Worm (Caenorhabditis elegans): ENCODE measurements around the gene C04E6.7.

Gene C04E6.7

ce11 chrV:5893015-5893414 lies at the start of gene C04E6.7:
Gene C04E6.7 (plus strand): TSS chrV:5893315.
- no peak for TF ChIP-seq egl-27 (tag; optimal IDR thresholded peaks at IDR 0.05)
- TF ChIP-seq mxl-2 (GFP tag; conservative IDR thresholded peaks at IDR 0.05): no peak
- TF ChIP-seq nhr-42 (GFP tag; IDR thresholded peaks at IDR 0.05): no peak
- no peak for TF ChIP-seq unc-62 (GFP tag; optimal IDR thresholded peaks at IDR 0.05 in 1 of 2)
- TF ChIP-seq unc-62 (tag; optimal IDR thresholded peaks at IDR 0.05): no peak
- TF ChIP-seq hlh-11 (tag; optimal IDR thresholded peaks at IDR 0.05): no peak
- no peak for TF ChIP-seq ztf-11 (tag; optimal IDR thresholded peaks at IDR 0.05)
- TF ChIP-seq dmd-6 (GFP tag; IDR thresholded peaks at IDR 0.05): no peak
- TF ChIP-seq nhr-76 (tag; optimal IDR thresholded peaks at IDR 0.05): no peak
- no peak for TF ChIP-seq lsy-2 (tag; optimal IDR thresholded peaks at IDR 0.05)
- no peak for TF ChIP-seq Y75B8A.6 (GFP tag; IDR thresholded peaks at IDR 0.05)
- TF ChIP-seq D1046.2 (GFP tag; IDR thresholded peaks at IDR 0.05): no peak
- no peak for TF ChIP-seq ztf-7 (tag; optimal IDR thresholded peaks at IDR 0.05)
- TF ChIP-seq nhr-48 (tag; optimal IDR thresholded peaks at IDR 0.05): no peak
- TF ChIP-seq T26A8.4 (GFP tag; IDR thresholded peaks at IDR 0.05): no peak
- TF ChIP-seq ceh-44 (GFP tag; IDR thresholded peaks at IDR 0.05): no peak

- peak in 1 of 2 experiments; percentile 5 for TF ChIP-seq hif-1 (tag; optimal IDR thresholded peaks at IDR 0.05)
- no peak for TF ChIP-seq lin-1 (GFP tag; IDR thresholded peaks at IDR 0.05)
- peak; percentile 97 for TF ChIP-seq hlh-30 (tag; optimal IDR thresholded peaks at IDR 0.05; ENCODE audit: insufficient read depth)
- TF ChIP-seq madf-9 (GFP tag; conservative IDR thresholded peaks at IDR 0.05): 0 out of 2 replicates have a peak, but pooled peaks have one; percentile 15
- TF ChIP-seq tra-1 (GFP tag; IDR thresholded peaks at IDR 0.05): 0 out of 2 replicates have a peak, but pooled peaks have one; percentile 7
- no peak for TF ChIP-seq tag-97 (GFP tag; IDR thresholded peaks at IDR 0.05)
- no peak for TF ChIP-seq nhr-10 (tag; optimal IDR thresholded peaks at IDR 0.05)
- peak; percentile 21; the same call in 1 of the 2 replicates for TF ChIP-seq vab-7 (GFP tag; IDR thresholded peaks at IDR 0.05)
- peak; percentile 4; the same call in 1 of the 2 replicates for TF ChIP-seq lin-38 (GFP tag; IDR thresholded peaks at IDR 0.05)
- TF ChIP-seq jun-1 (tag; optimal IDR thresholded peaks at IDR 0.05): no peak
- no peak for TF ChIP-seq F37D6.2 (tag; optimal IDR thresholded peaks at IDR 0.05)
- TF ChIP-seq ceh-62 (tag; optimal IDR thresholded peaks at IDR 0.05): no peak
- no peak for TF ChIP-seq ZK546.5 (tag; optimal IDR thresholded peaks at IDR 0.05)
- TF ChIP-seq ZK337.2 (GFP tag; IDR thresholded peaks at IDR 0.05): no peak
- TF ChIP-seq D1046.2 (GFP tag; IDR thresholded peaks at IDR 0.05): 0 out of 2 replicates have a peak, but pooled peaks have one; percentile 55
- TF ChIP-seq unc-62 (GFP tag; optimal IDR thresholded peaks at IDR 0.05 in 1 of 2): peak in 1 of 2 experiments; percentile 95
- no peak for TF ChIP-seq unc-62 (tag; optimal IDR thresholded peaks at IDR 0.05)
- TF ChIP-seq ceh-20 (GFP tag; IDR thresholded peaks at IDR 0.05): 0 out of 2 replicates have a peak, but pooled peaks have one; percentile 42
- TF ChIP-seq mdl-1 (tag; optimal IDR thresholded peaks at IDR 0.05): peak; percentile 34 to 74
- TF ChIP-seq lin-15B (tag; optimal IDR thresholded peaks at IDR 0.05): no peak
- no peak for TF ChIP-seq ceh-82 (tag; optimal IDR thresholded peaks at IDR 0.05)
- TF ChIP-seq nhr-111 (GFP tag; optimal IDR thresholded peaks at IDR 0.05): no peak
- TF ChIP-seq mdt-29 (GFP tag; IDR thresholded peaks at IDR 0.05): peak; percentile 79
- no peak for TF ChIP-seq spr-3 (GFP tag; optimal IDR thresholded peaks at IDR 0.05)
- TF ChIP-seq lin-29 (GFP tag; IDR thresholded peaks at IDR 0.05): peak; percentile 53; the same call in 1 of the 2 replicates
- 0 out of 2 replicates have a peak, but pooled peaks have one; percentile 4 for TF ChIP-seq mxl-2 (GFP tag; conservative IDR thresholded peaks at IDR 0.05)
- no peak for TF ChIP-seq Y75B8A.6 (GFP tag; IDR thresholded peaks at IDR 0.05)
- TF ChIP-seq lim-7 (GFP tag; IDR thresholded peaks at IDR 0.05): no peak
- TF ChIP-seq dmd-8 (GFP tag; IDR thresholded peaks at IDR 0.05): no peak
- TF ChIP-seq nhr-25 (tag; optimal IDR thresholded peaks at IDR 0.05; ENCODE audit: borderline replicate concordance, insufficient read depth): no peak
- TF ChIP-seq egl-43 (GFP tag; IDR thresholded peaks at IDR 0.05): peak; percentile 59; the same call in 1 of the 2 replicates
- TF ChIP-seq ztf-7 (tag; optimal IDR thresholded peaks at IDR 0.05): no peak
- TF ChIP-seq attf-4 (tag; optimal IDR thresholded peaks at IDR 0.05): no peak
- no peak for TF ChIP-seq ceh-28 (tag; optimal IDR thresholded peaks at IDR 0.05)
- TF ChIP-seq F26F4.8 (GFP tag; conservative IDR thresholded peaks at IDR 0.05): no peak
- TF ChIP-seq nhr-41 (GFP tag; IDR thresholded peaks at IDR 0.05): no peak
- TF ChIP-seq gei-8 (GFP tag; optimal IDR thresholded peaks at IDR 0.05): no peak
Observed at ce11 chrV:5843415-5844337, 49.4 kb upstream of the C04E6.7 start.
